Fruit fly (Drosophila melanogaster) whole organism, embryonic: ENCODE results near the gene CG13699.

Experiments used
- Ada2b ChIP-seq: fragments of 200-800 bp; sonication (Bioruptor generic); IDR thresholded peaks from 2 replicates; pipeline ENCODE4 v1.3.6; 2022; ENCODE audit warnings: missing biosample characterization, missing genetic modification characterization
- Aef1 ChIP-seq: fragments of 200-800 bp; sonication (Bioruptor generic); IDR thresholded peaks from 3 replicates; pipeline ENCODE4 v1.3.6; 2022; ENCODE audit warnings: missing biosample characterization, missing genetic modification characterization
- Antp ChIP-seq: fragments of 200-800 bp; sonication (Bioruptor generic); optimal IDR thresholded peaks from 3 replicates; lab custom pipeline; 2016; ENCODE audit warnings: missing biosample characterization, missing genetic modification characterization
- CG11456 ChIP-seq: fragments of 200-800 bp; sonication (Bioruptor generic); IDR thresholded peaks from 3 replicates; pipeline ENCODE4 v1.3.6; 2022; ENCODE audit warnings: missing biosample characterization, missing genetic modification characterization
- CG12942 ChIP-seq: fragments of 200-800 bp; sonication (Bioruptor generic); optimal IDR thresholded peaks from 3 replicates; lab custom pipeline; 2016; ENCODE audit warnings: missing biosample characterization, missing genetic modification characterization
- CG13775 ChIP-seq: fragments of 200-800 bp; sonication (Bioruptor generic); optimal IDR thresholded peaks from 3 replicates; lab custom pipeline; 2017; ENCODE audit warnings: missing biosample characterization, mild to moderate bottlenecking, missing genetic modification characterization
- CG15073 ChIP-seq: fragments of 200-800 bp; sonication (Bioruptor generic); optimal IDR thresholded peaks from 2 replicates; lab custom pipeline; 2016; ENCODE audit warnings: missing biosample characterization, missing genetic modification characterization
- CG17568 ChIP-seq: fragments of 200-800 bp; sonication (Bioruptor generic); optimal IDR thresholded peaks from 2 replicates; lab custom pipeline; 2018; ENCODE audit warnings: missing biosample characterization, mild to moderate bottlenecking, missing genetic modification characterization, moderate library complexity
- CG17829 ChIP-seq: fragments of 200-800 bp; optimal IDR thresholded peaks from 2 replicates; lab custom pipeline; 2019; ENCODE audit warnings: missing biosample characterization, mild to moderate bottlenecking, missing genetic modification characterization, moderate library complexity
- CG18619 ChIP-seq: fragments of 200-800 bp; sonication (Bioruptor generic); optimal IDR thresholded peaks from 3 replicates; lab custom pipeline; 2017; ENCODE audit warnings: missing biosample characterization, mild to moderate bottlenecking, missing genetic modification characterization
- CG4282 ChIP-seq: fragments of 200-800 bp; sonication (Bioruptor generic); optimal IDR thresholded peaks from 2 replicates; lab custom pipeline; 2016; ENCODE audit warnings: missing biosample characterization, missing genetic modification characterization
- CG43689 ChIP-seq: fragments of 200-800 bp; sonication (Bioruptor generic); IDR thresholded peaks from 2 replicates; pipeline ENCODE4 v1.3.6; 2022; ENCODE audit warnings: missing biosample characterization, missing genetic modification characterization
- CG6813 ChIP-seq: fragments of 200-800 bp; sonication (Bioruptor generic); optimal IDR thresholded peaks from 2 replicates; lab custom pipeline; 2017; ENCODE audit warnings: missing biosample characterization, missing genetic modification characterization, mild to moderate bottlenecking, moderate library complexity, missing genetic modification reagents
- CG7963 ChIP-seq: fragments of 200-800 bp; sonication (Bioruptor generic); IDR thresholded peaks from 3 replicates; pipeline ENCODE4 v1.3.6; 2022; ENCODE audit warnings: missing biosample characterization, missing genetic modification characterization; ENCODE audit not compliant: partially characterized antibody
- CG8359 ChIP-seq: fragments of 200-800 bp; sonication (Bioruptor generic); optimal IDR thresholded peaks from 2 replicates; lab custom pipeline; 2017; ENCODE audit warnings: missing biosample characterization, mild to moderate bottlenecking, missing genetic modification characterization, borderline replicate concordance
- CG9797 ChIP-seq: fragments of 200-800 bp; sonication (Bioruptor generic); optimal IDR thresholded peaks from 3 replicates; lab custom pipeline; 2018; ENCODE audit warnings: missing biosample characterization, mild to moderate bottlenecking, missing genetic modification characterization
- CG9876 ChIP-seq: fragments of 200-800 bp; sonication (Bioruptor generic); optimal IDR thresholded peaks from 2 replicates; lab custom pipeline; 2016; ENCODE audit warnings: missing biosample characterization, missing genetic modification characterization
- Dfd ChIP-seq, 2 experiments: fragments of >200 bp; optimal IDR thresholded peaks; 2 replicates each; lab custom pipeline; 2017; ENCODE audit warnings: missing biosample characterization in 2 of 2, missing genetic modification characterization in 2 of 2
- E2f2 ChIP-seq: fragments of 200-800 bp; sonication (Bioruptor generic); IDR thresholded peaks from 2 replicates; pipeline ENCODE4 v1.3.6; 2022; ENCODE audit warnings: missing biosample characterization, missing genetic modification characterization
- Ets65A ChIP-seq: fragments of 200-800 bp; sonication (Bioruptor generic); peaks from one replicate; lab custom pipeline; 2016; ENCODE audit warnings: missing biosample characterization, missing genetic modification characterization
- Gug ChIP-seq: fragments of 200-800 bp; sonication (Bioruptor generic); IDR thresholded peaks from 4 replicates; pipeline ENCODE4 v1.3.6; 2022; ENCODE audit warnings: missing biosample characterization, missing genetic modification characterization
- Max ChIP-seq: fragments of 200-800 bp; sonication (Bioruptor generic); optimal IDR thresholded peaks from 2 replicates; lab custom pipeline; 2016; ENCODE audit warnings: missing biosample characterization, mild to moderate bottlenecking, missing genetic modification characterization
- Neu2 ChIP-seq: fragments of 200-800 bp; sonication (Bioruptor generic); optimal IDR thresholded peaks from 3 replicates; lab custom pipeline; 2016; ENCODE audit warnings: missing biosample characterization, missing genetic modification characterization, borderline replicate concordance
- Nf-YA ChIP-seq: fragments of 200-800 bp; sonication (Bioruptor generic); IDR thresholded peaks from 2 replicates; pipeline ENCODE4 v1.3.6; 2022; ENCODE audit warnings: missing biosample characterization, missing genetic modification characterization
- PHDP ChIP-seq: fragments of 200-800 bp; sonication (Bioruptor generic); optimal IDR thresholded peaks from 3 replicates; lab custom pipeline; 2018; ENCODE audit warnings: missing biosample characterization, mild to moderate bottlenecking, missing genetic modification characterization, moderate library complexity
- ara ChIP-seq: fragments of 200-800 bp; sonication (Bioruptor generic); IDR thresholded peaks from 2 replicates; pipeline ENCODE4 v1.3.6; 2022; ENCODE audit warnings: missing biosample characterization, missing genetic modification characterization
- bbx ChIP-seq: fragments of 200-800 bp; sonication (Bioruptor generic); IDR thresholded peaks from 2 replicates; pipeline ENCODE4 v1.3.6; 2022; ENCODE audit warnings: missing biosample characterization, missing genetic modification characterization; ENCODE audit not compliant: partially characterized antibody
- bowl ChIP-seq: fragments of 200-800 bp; sonication (Bioruptor generic); IDR thresholded peaks from 2 replicates; pipeline ENCODE4 v1.3.6; 2022; ENCODE audit warnings: missing biosample characterization, missing genetic modification characterization
- crc ChIP-seq: fragments of 200-800 bp; sonication (Bioruptor generic); optimal IDR thresholded peaks from 2 replicates; lab custom pipeline; 2016; ENCODE audit warnings: missing biosample characterization, missing genetic modification characterization
- crol ChIP-seq: fragments of 200-800 bp; sonication (Bioruptor generic); IDR thresholded peaks from 2 replicates; pipeline ENCODE4 v1.3.6; 2022; ENCODE audit warnings: missing biosample characterization, missing genetic modification characterization
- dati ChIP-seq: fragments of 200-800 bp; sonication (Bioruptor generic); IDR thresholded peaks from 2 replicates; pipeline ENCODE4 v1.3.6; 2022; ENCODE audit warnings: missing biosample characterization, missing genetic modification characterization
- ewg ChIP-seq: fragments of 200-800 bp; sonication (Bioruptor generic); optimal IDR thresholded peaks from 3 replicates; lab custom pipeline; 2017; ENCODE audit warnings: mild to moderate bottlenecking, missing biosample characterization, missing genetic modification reagents, missing genetic modification characterization
- eyg ChIP-seq: fragments of 200-800 bp; sonication (Bioruptor generic); optimal IDR thresholded peaks from 3 replicates; lab custom pipeline; 2016; ENCODE audit warnings: missing biosample characterization, missing genetic modification characterization
- fd64A ChIP-seq: fragments of 200-800 bp; sonication (Bioruptor generic); optimal IDR thresholded peaks from 3 replicates; lab custom pipeline; 2018; ENCODE audit warnings: missing biosample characterization, mild to moderate bottlenecking, missing genetic modification characterization
- fu2 ChIP-seq: fragments of 200-800 bp; sonication (Bioruptor generic); optimal IDR thresholded peaks from 2 replicates; lab custom pipeline; 2016; ENCODE audit warnings: missing biosample characterization, missing genetic modification characterization
- gsb-n ChIP-seq: fragments of 200-800 bp; sonication (Bioruptor generic); optimal IDR thresholded peaks from 3 replicates; lab custom pipeline; 2018; ENCODE audit warnings: missing biosample characterization, mild to moderate bottlenecking, missing genetic modification characterization
- kay ChIP-seq: fragments of 200-800 bp; sonication (Bioruptor generic); optimal IDR thresholded peaks from 2 replicates; lab custom pipeline; 2016; ENCODE audit warnings: missing biosample characterization, missing genetic modification characterization
- nerfin-1 ChIP-seq: fragments of 200-800 bp; sonication (Bioruptor generic); optimal IDR thresholded peaks from 3 replicates; lab custom pipeline; 2019; ENCODE audit warnings: missing biosample characterization, mild to moderate bottlenecking, missing genetic modification characterization, moderate library complexity
- odd ChIP-seq: fragments of 200-800 bp; sonication (Bioruptor generic); optimal IDR thresholded peaks from 2 replicates; lab custom pipeline; 2017; ENCODE audit warnings: missing biosample characterization, mild to moderate bottlenecking, missing genetic modification characterization
- peb ChIP-seq: fragments of 200-800 bp; sonication (Bioruptor generic); IDR thresholded peaks from 2 replicates; pipeline ENCODE4 v1.3.6; 2022; ENCODE audit warnings: missing biosample characterization, missing genetic modification characterization
- seq ChIP-seq: fragments of 200-800 bp; sonication (Bioruptor generic); IDR thresholded peaks from 2 replicates; pipeline ENCODE4 v1.3.6; 2022; ENCODE audit warnings: missing biosample characterization, missing genetic modification characterization
- sima ChIP-seq: fragments of 200-800 bp; sonication (Bioruptor generic); optimal IDR thresholded peaks from 2 replicates; lab custom pipeline; 2016; ENCODE audit warnings: missing biosample characterization, missing genetic modification characterization
- sisA ChIP-seq: fragments of 200-800 bp; sonication (Bioruptor generic); IDR thresholded peaks from 2 replicates; pipeline ENCODE4 v1.3.6; 2022; ENCODE audit warnings: missing biosample characterization, missing genetic modification characterization
- sna ChIP-seq: fragments of 200-800 bp; sonication (Bioruptor generic); IDR thresholded peaks from 2 replicates; pipeline ENCODE4 v1.3.6; 2022; ENCODE audit warnings: missing biosample characterization, missing genetic modification characterization; ENCODE audit not compliant: partially characterized antibody
- sr ChIP-seq: fragments of 200-800 bp; sonication (Bioruptor generic); IDR thresholded peaks from 3 replicates; pipeline ENCODE4 v1.3.6; 2022; ENCODE audit warnings: missing biosample characterization, missing genetic modification characterization
- ssp ChIP-seq: fragments of 200-800 bp; sonication (Bioruptor generic); IDR thresholded peaks from 2 replicates; pipeline ENCODE4 v1.3.6; 2022; ENCODE audit warnings: missing biosample characterization, missing genetic modification characterization
- tap ChIP-seq: fragments of 200-800 bp; optimal IDR thresholded peaks from 3 replicates; lab custom pipeline; 2019; ENCODE audit warnings: missing biosample characterization, mild to moderate bottlenecking, missing genetic modification characterization, moderate library complexity
- ttk ChIP-seq: fragments of 200-800 bp; sonication (Bioruptor generic); IDR thresholded peaks from 2 replicates; pipeline ENCODE4 v2.1.2; 2022; ENCODE audit warnings: missing biosample characterization, missing genetic modification characterization
- tup ChIP-seq: fragments of 200-800 bp; sonication (Bioruptor generic); optimal IDR thresholded peaks from 2 replicates; lab custom pipeline; 2016; ENCODE audit warnings: missing biosample characterization, mild to moderate bottlenecking, missing genetic modification characterization, moderate library complexity
- unpg ChIP-seq: fragments of 200-800 bp; sonication (Bioruptor generic); optimal IDR thresholded peaks from 3 replicates; lab custom pipeline; 2018; ENCODE audit warnings: missing biosample characterization, mild to moderate bottlenecking, missing genetic modification characterization, moderate library complexity
- usp ChIP-seq: fragments of >200 bp; optimal IDR thresholded peaks from 2 replicates; lab custom pipeline; 2017; ENCODE audit warnings: missing biosample characterization, missing genetic modification characterization
- zen2 ChIP-seq: fragments of 200-800 bp; sonication (Bioruptor generic); IDR thresholded peaks from 3 replicates; pipeline ENCODE4 v1.3.6; 2022; ENCODE audit warnings: missing biosample characterization, missing genetic modification characterization; ENCODE audit not compliant: partially characterized antibody

CG13699 gene

DNA sequence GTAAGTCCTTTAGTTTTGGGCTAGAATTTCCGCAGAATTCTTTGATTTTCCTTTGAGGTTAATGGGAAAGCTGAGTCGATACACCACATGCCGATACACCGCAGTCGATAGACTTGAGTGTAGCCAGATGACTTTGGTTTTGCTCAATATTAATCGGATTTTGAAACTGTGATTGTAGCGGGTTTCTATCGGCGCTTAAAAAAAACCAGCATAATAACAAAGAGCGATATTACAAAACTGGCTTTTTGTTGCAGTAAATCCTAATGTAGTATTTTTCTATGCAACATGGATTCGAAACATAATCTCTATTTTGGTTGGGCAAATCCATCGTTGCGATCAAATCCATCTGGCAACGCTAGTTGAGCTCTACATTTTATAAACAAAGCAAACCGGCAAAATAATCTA, 52.9 kb downstream of the CG13699 start, which contains the start of the genes Polr3D and mus304 (continued):
- TF ChIP-seq peb (GFP tag; lab: Robert Waterston, UW) = no peak
- no peak for TF ChIP-seq dati (GFP tag; lab: Robert Waterston, UW)
- no peak for TF ChIP-seq CG43689 (GFP tag; lab: Robert Waterston, UW)
- TF ChIP-seq CG17568 (GFP tag; lab: Kevin White, UChicago) = no peak
- TF ChIP-seq tup = no peak
- TF ChIP-seq CG7963 = peak; percentile 46
- TF ChIP-seq sna = 0 out of 2 replicates have a peak, but pooled peaks have one; percentile 28
- peak; percentile 21 for TF ChIP-seq Antp (GFP tag; lab: Kevin White, UChicago)
- TF ChIP-seq crc = no peak
- TF ChIP-seq ssp = no peak
- no peak; the same call in 2 of the 3 replicates for TF ChIP-seq zen2 (GFP tag; lab: Robert Waterston, UW)
- no peak for TF ChIP-seq PHDP (tag; lab: Kevin White, UChicago)
- no peak for TF ChIP-seq CG17829 (tag; lab: Kevin White, UChicago)
- TF ChIP-seq seq (GFP tag; lab: Robert Waterston, UW) = no peak
- no peak for TF ChIP-seq sr (GFP tag; lab: Robert Waterston, UW)
- peak; percentile 93 for TF ChIP-seq nerfin-1 (tag; lab: Kevin White, UChicago)
- no peak for TF ChIP-seq sisA (GFP tag; lab: Robert Waterston, UW)
- TF ChIP-seq Nf-YA (GFP tag; lab: Robert Waterston, UW) = no peak
- no peak for TF ChIP-seq fd64A (GFP tag; lab: Kevin White, UChicago)
- no peak for TF ChIP-seq sima (GFP tag; lab: Kevin White, UChicago)
- TF ChIP-seq Dfd (GFP tag; optimal IDR thresholded peaks at IDR 0.05; lab: Kevin White, UChicago) = no peak
- TF ChIP-seq CG13775 (GFP tag; lab: Kevin White, UChicago) = peak; percentile 14
- peak; percentile 14 for TF ChIP-seq unpg (GFP tag; lab: Kevin White, UChicago)
- TF ChIP-seq Aef1 = no peak
- TF ChIP-seq CG18619 (GFP tag; lab: Kevin White, UChicago) = no peak
- TF ChIP-seq bbx (GFP tag; lab: Robert Waterston, UW) = 0 out of 2 replicates have a peak, but pooled peaks have one; percentile 44
- peak; percentile 90 for TF ChIP-seq Ets65A
- no peak for TF ChIP-seq fu2
- no peak for TF ChIP-seq ewg (GFP tag; lab: Kevin White, UChicago)
- no peak for TF ChIP-seq CG9876 (GFP tag; lab: Kevin White, UChicago)
- no peak for TF ChIP-seq CG15073
- no peak for TF ChIP-seq gsb-n (tag; lab: Kevin White, UChicago)
- TF ChIP-seq CG11456 (GFP tag; lab: Robert Waterston, UW) = no peak
- TF ChIP-seq eyg (GFP tag; lab: Kevin White, UChicago) = no peak
- TF ChIP-seq CG9797 (GFP tag; lab: Kevin White, UChicago) = peak; percentile 20
- TF ChIP-seq CG4282 (GFP tag; lab: Kevin White, UChicago) = no peak
- TF ChIP-seq CG8359 = no peak
- no peak for TF ChIP-seq Gug (GFP tag; lab: Robert Waterston, UW)
- TF ChIP-seq odd (GFP tag; lab: Kevin White, UChicago) = no peak
- TF ChIP-seq ara (GFP tag; lab: Robert Waterston, UW) = no peak
- TF ChIP-seq tap (tag; lab: Kevin White, UChicago) = no peak
- no peak for TF ChIP-seq CG6813
- TF ChIP-seq Neu2 (GFP tag; lab: Kevin White, UChicago) = peak; percentile 14
- no peak for TF ChIP-seq kay
- TF ChIP-seq E2f2 (GFP tag; lab: Robert Waterston, UW) = peak; percentile 92
- TF ChIP-seq bowl (GFP tag; lab: Robert Waterston, UW) = no peak
- no peak for TF ChIP-seq Max (GFP tag; lab: Kevin White, UChicago)
- TF ChIP-seq crol = no peak
- TF ChIP-seq CG12942 (GFP tag; lab: Kevin White, UChicago) = no peak
- TF ChIP-seq Ada2b (GFP tag; lab: Robert Waterston, UW) = no peak
- no peak for TF ChIP-seq ttk (GFP tag; lab: Robert Waterston, UW)
- no peak for TF ChIP-seq usp (GFP tag; lab: Kevin White, UChicago)
